Fruit fly (Drosophila melanogaster): Measurements from ENCODE around the gene foi.

- TF ChIP-seq CG8478 (optimal IDR thresholded peaks at IDR 0.05) (no peak), CTCF (optimal IDR thresholded peaks at IDR 0.05) (no peak)
Measured at dm6 chr3L:8527829-8528228, 2.8 kb downstream of the foi start.

Data from S2 (cell line).